Worm (Caenorhabditis elegans): ENCODE measurements around the gene EEED8.2.

DNA sequence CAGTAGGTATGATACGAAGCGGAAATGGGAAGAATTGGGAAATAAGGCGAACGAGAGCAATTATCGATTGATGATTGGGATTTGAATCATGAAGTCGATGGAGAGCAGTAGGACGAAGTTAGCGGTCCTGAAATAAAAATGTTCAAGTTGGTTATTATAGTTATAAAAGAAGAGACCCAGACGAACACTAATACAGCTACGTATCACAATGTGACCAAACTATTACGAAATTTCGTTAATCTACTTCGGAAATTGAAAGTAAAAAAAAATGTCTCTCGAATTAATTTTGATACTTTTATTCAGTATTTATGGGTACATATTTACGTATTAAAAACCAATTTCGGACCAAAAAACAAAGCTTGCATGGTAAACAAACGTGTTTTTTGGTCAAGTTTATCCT is 10.0 kb downstream of the EEED8.2 start:
- TF ChIP-seq unc-55 (GFP tag; optimal IDR thresholded peaks at IDR 0.05) (no peak), lin-39 (tag; optimal IDR thresholded peaks at IDR 0.05) (no peak), ceh-16 (tag; optimal IDR thresholded peaks at IDR 0.05) (no peak)

Measured in whole organism, L2 larva.